Worm (Caenorhabditis elegans): ENCODE measurements around the gene C08B6.5.

C08B6.5 gene

ce11 chrV:10073793-10074192, 43.8 kb upstream of the C08B6.5 start, which contains the start of gene F57A8.6:
F57A8.6 (minus strand) TSS chrV:10073893.
- no peak for TF ChIP-seq ztf-4 (tag; optimal IDR thresholded peaks at IDR 0.05)
- no peak for TF ChIP-seq alr-1 (tag; optimal IDR thresholded peaks at IDR 0.05; ENCODE audit: borderline replicate concordance)
- TF ChIP-seq lin-13 (GFP tag; optimal IDR thresholded peaks at IDR 0.05), result no peak
- no peak for TF ChIP-seq ceh-82 (tag; optimal IDR thresholded peaks at IDR 0.05)
- TF ChIP-seq ceh-63 (GFP tag; optimal IDR thresholded peaks at IDR 0.05), result no peak
- no peak for TF ChIP-seq ets-5 (GFP tag; IDR thresholded peaks at IDR 0.05)
- TF ChIP-seq ceh-90 (tag; optimal IDR thresholded peaks at IDR 0.05), result no peak
- no peak for TF ChIP-seq vab-15 (tag; optimal IDR thresholded peaks at IDR 0.05)
- no peak for TF ChIP-seq nhr-20 (tag; optimal IDR thresholded peaks at IDR 0.05)
- no peak for TF ChIP-seq unc-98 (GFP tag; IDR thresholded peaks at IDR 0.05)
- TF ChIP-seq Y116A8C.19 (tag; optimal IDR thresholded peaks at IDR 0.05; ENCODE audit: borderline replicate concordance), result no peak
- TF ChIP-seq sup-37 (GFP tag; optimal IDR thresholded peaks at IDR 0.05), result no peak
- TF ChIP-seq snpc-4 (tag; optimal IDR thresholded peaks at IDR 0.05), result no peak
- TF ChIP-seq nhr-84 (tag; optimal IDR thresholded peaks at IDR 0.05), result no peak

- TF ChIP-seq mdl-1 (tag; optimal IDR thresholded peaks at IDR 0.05), result no peak
- TF ChIP-seq hlh-4 (tag; optimal IDR thresholded peaks at IDR 0.05), result no peak
- no peak for TF ChIP-seq blmp-1 (tag; optimal IDR thresholded peaks at IDR 0.05)
- TF ChIP-seq egl-27 (tag; optimal IDR thresholded peaks at IDR 0.05), result no peak
- no peak for TF ChIP-seq unc-98 (GFP tag; IDR thresholded peaks at IDR 0.05)
- TF ChIP-seq nhr-11 (tag; optimal IDR thresholded peaks at IDR 0.05), result no peak
- TF ChIP-seq mef-2 (tag; optimal IDR thresholded peaks at IDR 0.05), result no peak
- no peak for TF ChIP-seq dpl-1 (GFP tag; optimal IDR thresholded peaks at IDR 0.05)
These were observed 42.1 kb upstream of the C08B6.5 start, which contains the start of gene F57A8.7 for ce11 chrV:10075441-10075840. F57A8.7 (plus strand) TSS chrV:10075741.

- TF ChIP-seq nhr-85 (tag) (no peak), zag-1 (tag; optimal IDR thresholded peaks at IDR 0.05) (no peak), fkh-10 (GFP tag; optimal IDR thresholded peaks at IDR 0.05) (no peak), pqm-1 (tag; optimal IDR thresholded peaks at IDR 0.05) (no peak), lin-15B (tag; optimal IDR thresholded peaks at IDR 0.05) (no peak), hpl-2 (GFP tag; optimal IDR thresholded peaks at IDR 0.05) (no peak), rnt-1 (tag; optimal IDR thresholded peaks at IDR 0.05) (no peak)
These were observed 39.3 kb upstream of the C08B6.5 start, which contains the start of gene R04B5.1 for ce11 chrV:10078244-10078643. R04B5.1 (minus strand) TSS chrV:10078344.

ce11 chrV:10080905-10081304, 36.7 kb upstream of the C08B6.5 start:
- TF ChIP-seq C04F5.9 (tag; optimal IDR thresholded peaks at IDR 0.05) (no peak), lsy-2 (tag; optimal IDR thresholded peaks at IDR 0.05) (no peak), ceh-63 (GFP tag; optimal IDR thresholded peaks at IDR 0.05) (no peak), irx-1 (tag; optimal IDR thresholded peaks at IDR 0.05) (no peak), hlh-4 (tag; optimal IDR thresholded peaks at IDR 0.05) (no peak), nhr-76 (tag; optimal IDR thresholded peaks at IDR 0.05) (no peak), fkh-4 (tag; optimal IDR thresholded peaks at IDR 0.05; ENCODE audit: borderline replicate concordance) (no peak), C34B4.2 (tag; optimal IDR thresholded peaks at IDR 0.05) (no peak)

- TF ChIP-seq mef-2 (tag; optimal IDR thresholded peaks at IDR 0.05), result no peak
- no peak for TF ChIP-seq pax-3 (tag; optimal IDR thresholded peaks at IDR 0.05)
- no peak for TF ChIP-seq lin-15B (tag; optimal IDR thresholded peaks at IDR 0.05)
- no peak for TF ChIP-seq pag-3 (tag; optimal IDR thresholded peaks at IDR 0.05; ENCODE audit: borderline replicate concordance, insufficient read depth)
- no peak for TF ChIP-seq fkh-8 (tag; optimal IDR thresholded peaks at IDR 0.05)
- TF ChIP-seq nhr-76 (tag; optimal IDR thresholded peaks at IDR 0.05), result no peak
- no peak for TF ChIP-seq lin-35 (GFP tag; optimal IDR thresholded peaks at IDR 0.05)
- TF ChIP-seq xbp-1 (tag; optimal IDR thresholded peaks at IDR 0.05), result no peak
- no peak for TF ChIP-seq aly-2 (tag; optimal IDR thresholded peaks at IDR 0.05)
- no peak for TF ChIP-seq egl-13 (tag; optimal IDR thresholded peaks at IDR 0.05)
- TF ChIP-seq nhr-20 (tag; optimal IDR thresholded peaks at IDR 0.05), result peak; percentile 12
- no peak for TF ChIP-seq skn-1 (tag; optimal IDR thresholded peaks at IDR 0.05)
- TF ChIP-seq fkh-10 (GFP tag; optimal IDR thresholded peaks at IDR 0.05), result no peak
- no peak for TF ChIP-seq mep-1 (tag; optimal IDR thresholded peaks at IDR 0.05)
- no peak for TF ChIP-seq hlh-17 (GFP tag; optimal IDR thresholded peaks at IDR 0.05; ENCODE audit: borderline replicate concordance)
- TF ChIP-seq elt-3 (tag; optimal IDR thresholded peaks at IDR 0.05), result peak in 1 of 6 experiments; percentile 2
- TF ChIP-seq efl-1 (optimal IDR thresholded peaks at IDR 0.05), result no peak
- TF ChIP-seq efl-1 (GFP tag; optimal IDR thresholded peaks at IDR 0.05 in 1 of 2), result peak in 1 of 2 experiments; percentile 51
These were observed 35.9 kb upstream of the C08B6.5 start, which contains the start of gene nhr-205 for ce11 chrV:10081636-10082035. nhr-205 (minus strand) TSS chrV:10081776.
